Fruit fly (Drosophila melanogaster): Measurements from ENCODE around the gene Scsalpha2.

Gene Scsalpha2

dm6 chr3R:19470607-19471006 lies 7.7 kb upstream of the Scsalpha2 start:
- no peak for TF ChIP-seq CG34422 (GFP tag; IDR thresholded peaks at IDR 0.05)
- TF ChIP-seq dmrt11E (tag; optimal IDR thresholded peaks at IDR 0.05) = no peak
- TF ChIP-seq schlank (tag; optimal IDR thresholded peaks at IDR 0.05) = no peak
- peak; percentile 66 for TF ChIP-seq sd (tag; optimal IDR thresholded peaks at IDR 0.05)
- no peak for TF ChIP-seq CG12942 (GFP tag; optimal IDR thresholded peaks at IDR 0.05)
- TF ChIP-seq CG2199 (GFP tag; IDR thresholded peaks at IDR 0.05) = peak; percentile 79; the same call in 1 of the 3 replicates
- no peak for TF ChIP-seq CG9797 (GFP tag; optimal IDR thresholded peaks at IDR 0.05)
- TF ChIP-seq vvl (GFP tag; IDR thresholded peaks at IDR 0.05) = peak; percentile 50; the same call in 1 of the 2 replicates
- no peak for TF ChIP-seq gro (GFP tag; optimal IDR thresholded peaks at IDR 0.05)
- TF ChIP-seq HLH3B (GFP tag; IDR thresholded peaks at IDR 0.05) = no peak
- no peak for TF ChIP-seq Dref (GFP tag; IDR thresholded peaks at IDR 0.05)
- no peak for TF ChIP-seq Mrtf (GFP tag; IDR thresholded peaks at IDR 0.05)
- TF ChIP-seq Antp (GFP tag; optimal IDR thresholded peaks at IDR 0.05) = no peak
- TF ChIP-seq Ravus (GFP tag; IDR thresholded peaks at IDR 0.05) = no peak
- TF ChIP-seq wor (GFP tag; IDR thresholded peaks at IDR 0.05) = no peak
- TF ChIP-seq jing (GFP tag; optimal IDR thresholded peaks at IDR 0.05) = no peak
- no peak for TF ChIP-seq crol (GFP tag; IDR thresholded peaks at IDR 0.05)
- no peak for TF ChIP-seq tgo (GFP tag; IDR thresholded peaks at IDR 0.05)
- no peak for TF ChIP-seq oc (tag; optimal IDR thresholded peaks at IDR 0.05)
- no peak for TF ChIP-seq onecut (GFP tag; IDR thresholded peaks at IDR 0.05)
- TF ChIP-seq pnt (GFP tag; optimal IDR thresholded peaks at IDR 0.05) = no peak
- no peak for TF ChIP-seq CG1529 (GFP tag; optimal IDR thresholded peaks at IDR 0.05)
- peak in 1 of 2 experiments; percentile 6 for TF ChIP-seq Hr78 (GFP tag; optimal IDR thresholded peaks at IDR 0.05)
- no peak for TF ChIP-seq Dbx (GFP tag; IDR thresholded peaks at IDR 0.05)
- no peak for TF ChIP-seq CG7745 (tag; optimal IDR thresholded peaks at IDR 0.05)
- TF ChIP-seq MESR4 (GFP tag; optimal IDR thresholded peaks at IDR 0.05) = no peak
- TF ChIP-seq lbe (GFP tag; optimal IDR thresholded peaks at IDR 0.05) = no peak
- TF ChIP-seq CG14860 (GFP tag; IDR thresholded peaks at IDR 0.05; ENCODE audit: partially characterized antibody) = no peak
- no peak for TF ChIP-seq Max (GFP tag; optimal IDR thresholded peaks at IDR 0.05)
- peak; percentile 7 for TF ChIP-seq kni (GFP tag; optimal IDR thresholded peaks at IDR 0.05)
- TF ChIP-seq CG17568 (GFP tag; optimal IDR thresholded peaks at IDR 0.05) = no peak
- TF ChIP-seq CG8478 (optimal IDR thresholded peaks at IDR 0.05) = no peak
- TF ChIP-seq CG16815 (GFP tag; optimal IDR thresholded peaks at IDR 0.05) = no peak
- no peak for TF ChIP-seq CoRest (tag; optimal IDR thresholded peaks at IDR 0.05)
- no peak for TF ChIP-seq CG32772 (GFP tag; IDR thresholded peaks at IDR 0.05)
- TF ChIP-seq ERR (GFP tag; optimal IDR thresholded peaks at IDR 0.05) = no peak
- TF ChIP-seq gcm (GFP tag; optimal IDR thresholded peaks at IDR 0.05) = peak; percentile 70
- TF ChIP-seq Fer2 (tag; optimal IDR thresholded peaks at IDR 0.05) = no peak
- TF ChIP-seq CG7987 (GFP tag; optimal IDR thresholded peaks at IDR 0.05) = no peak
- no peak for TF ChIP-seq CG14965 (GFP tag; optimal IDR thresholded peaks at IDR 0.05; ENCODE audit: borderline replicate concordance)
- no peak for TF ChIP-seq CG4282 (GFP tag; optimal IDR thresholded peaks at IDR 0.05)
- TF ChIP-seq CG7963 (GFP tag; IDR thresholded peaks at IDR 0.05; ENCODE audit: partially characterized antibody) = no peak
- no peak for TF ChIP-seq HHEX (GFP tag; optimal IDR thresholded peaks at IDR 0.05)
- TF ChIP-seq CG12155 (GFP tag; optimal IDR thresholded peaks at IDR 0.05) = no peak
- TF ChIP-seq CG42726 (GFP tag; IDR thresholded peaks at IDR 0.05; ENCODE audit: partially characterized antibody) = no peak
- TF ChIP-seq CG15696 (tag; optimal IDR thresholded peaks at IDR 0.05) = no peak
- TF ChIP-seq toy (GFP tag; IDR thresholded peaks at IDR 0.05) = no peak
- no peak for TF ChIP-seq CG32532 (GFP tag; IDR thresholded peaks at IDR 0.05)
- TF ChIP-seq ems (GFP tag; optimal IDR thresholded peaks at IDR 0.05) = no peak
- no peak for TF ChIP-seq CkIIα-i1 (GFP tag; IDR thresholded peaks at IDR 0.05)

All from whole organism, embryonic.